Fruit fly (Drosophila melanogaster) whole organism, embryonic: ENCODE results near the gene CG6983.

ENCODE experiments used
- Ada2b ChIP-seq: fragments of 200-800 bp; sonication (Bioruptor generic); IDR thresholded peaks from 2 replicates; pipeline ENCODE4 v1.3.6; 2022; ENCODE audit warnings: missing biosample characterization, missing genetic modification characterization
- Atf3 ChIP-seq: fragments of 200-800 bp; sonication (Bioruptor generic); optimal IDR thresholded peaks from 3 replicates; lab custom pipeline; 2016; ENCODE audit warnings: missing biosample characterization, missing genetic modification characterization
- Atf6 ChIP-seq: fragments of 200-800 bp; sonication (Bioruptor generic); IDR thresholded peaks from 2 replicates; pipeline ENCODE4 v1.3.6; 2022; ENCODE audit warnings: missing biosample characterization, missing genetic modification characterization
- CG10209 ChIP-seq: fragments of 200-800 bp; sonication (Bioruptor generic); optimal IDR thresholded peaks from 3 replicates; lab custom pipeline; 2017; ENCODE audit warnings: missing biosample characterization, mild to moderate bottlenecking, missing genetic modification characterization, missing genetic modification reagents
- CG10366 ChIP-seq: fragments of 200-800 bp; sonication (Bioruptor generic); IDR thresholded peaks from 2 replicates; pipeline ENCODE4 v1.3.6; 2022; ENCODE audit warnings: missing biosample characterization, missing genetic modification characterization
- CG11398 ChIP-seq: fragments of 200-800 bp; sonication (Bioruptor generic); optimal IDR thresholded peaks from 2 replicates; lab custom pipeline; 2016; ENCODE audit warnings: missing biosample characterization, missing genetic modification characterization
- CG12391 ChIP-seq: fragments of 200-800 bp; sonication (Bioruptor generic); optimal IDR thresholded peaks from 3 replicates; lab custom pipeline; 2018; ENCODE audit warnings: missing biosample characterization, mild to moderate bottlenecking, missing genetic modification characterization, moderate library complexity
- CG14710 ChIP-seq: fragments of 200-800 bp; sonication (Bioruptor generic); optimal IDR thresholded peaks from 3 replicates; lab custom pipeline; 2019; ENCODE audit warnings: missing biosample characterization, mild to moderate bottlenecking, missing genetic modification characterization, moderate library complexity
- CG15601 ChIP-seq: fragments of 200-800 bp; sonication (Bioruptor generic); optimal IDR thresholded peaks from 3 replicates; lab custom pipeline; 2019; ENCODE audit warnings: missing biosample characterization, mild to moderate bottlenecking, missing genetic modification characterization, moderate library complexity
- CG2678 ChIP-seq: fragments of 200-800 bp; sonication (Bioruptor generic); optimal IDR thresholded peaks from 3 replicates; lab custom pipeline; 2019; ENCODE audit warnings: missing biosample characterization, mild to moderate bottlenecking, missing genetic modification characterization, moderate library complexity
- CG3163 ChIP-seq: fragments of 200-800 bp; sonication (Bioruptor generic); optimal IDR thresholded peaks from 3 replicates; lab custom pipeline; 2016; ENCODE audit warnings: missing biosample characterization, missing genetic modification characterization
- CG3407 ChIP-seq: fragments of 200-800 bp; sonication (Bioruptor generic); optimal IDR thresholded peaks from 2 replicates; lab custom pipeline; 2018; ENCODE audit warnings: missing biosample characterization, mild to moderate bottlenecking, missing genetic modification characterization
- CG34224 ChIP-seq: fragments of 200-800 bp; sonication (Bioruptor generic); IDR thresholded peaks from 3 replicates; pipeline ENCODE4 v1.3.6; 2022; ENCODE audit warnings: missing biosample characterization, missing genetic modification characterization; ENCODE audit not compliant: partially characterized antibody
- CG3995 ChIP-seq: fragments of 200-800 bp; sonication (Bioruptor generic); optimal IDR thresholded peaks from 3 replicates; lab custom pipeline; 2016; ENCODE audit warnings: missing biosample characterization, missing genetic modification characterization
- CG4854 ChIP-seq: fragments of 200-800 bp; sonication (Bioruptor generic); optimal IDR thresholded peaks from 2 replicates; lab custom pipeline; 2016; ENCODE audit warnings: missing biosample characterization, missing genetic modification characterization, inconsistent platforms
- CG6765 ChIP-seq: fragments of 200-800 bp; sonication (Bioruptor generic); optimal IDR thresholded peaks from 3 replicates; lab custom pipeline; 2017; ENCODE audit warnings: missing biosample characterization, mild to moderate bottlenecking, missing genetic modification characterization
- CG7357 ChIP-seq: fragments of 200-800 bp; sonication (Bioruptor generic); IDR thresholded peaks from 3 replicates; pipeline ENCODE4 v1.3.6; 2022; ENCODE audit warnings: missing biosample characterization, missing genetic modification characterization
- CG7963 ChIP-seq: fragments of 200-800 bp; sonication (Bioruptor generic); IDR thresholded peaks from 3 replicates; pipeline ENCODE4 v1.3.6; 2022; ENCODE audit warnings: missing biosample characterization, missing genetic modification characterization; ENCODE audit not compliant: partially characterized antibody
- CG8089 ChIP-seq: fragments of 200-800 bp; sonication (Bioruptor generic); optimal IDR thresholded peaks from 3 replicates; lab custom pipeline; 2016; ENCODE audit warnings: missing biosample characterization, missing genetic modification characterization
- CG8281 ChIP-seq: fragments of 200-800 bp; sonication (Bioruptor generic); optimal IDR thresholded peaks from 2 replicates; lab custom pipeline; 2018; ENCODE audit warnings: missing biosample characterization, mild to moderate bottlenecking, missing genetic modification characterization, moderate library complexity
- CG8765 ChIP-seq: fragments of 200-800 bp; sonication (Bioruptor generic); IDR thresholded peaks from 2 replicates; pipeline ENCODE4 v1.3.6; 2022; ENCODE audit warnings: missing biosample characterization, missing genetic modification characterization
- CG9609 ChIP-seq: fragments of 200-800 bp; sonication (Bioruptor generic); optimal IDR thresholded peaks from 3 replicates; lab custom pipeline; 2016; ENCODE audit warnings: missing biosample characterization, missing genetic modification characterization
- CG9817 ChIP-seq: fragments of 200-800 bp; sonication (Bioruptor generic); optimal IDR thresholded peaks from 2 replicates; lab custom pipeline; 2018; ENCODE audit warnings: missing biosample characterization, mild to moderate bottlenecking, missing genetic modification characterization, moderate library complexity
- CrebB ChIP-seq: fragments of 200-800 bp; sonication (Bioruptor generic); optimal IDR thresholded peaks from 3 replicates; lab custom pipeline; 2018; ENCODE audit warnings: missing biosample characterization, mild to moderate bottlenecking, missing genetic modification characterization
- Drgx ChIP-seq: fragments of 200-800 bp; sonication (Bioruptor generic); IDR thresholded peaks from 2 replicates; pipeline ENCODE4 v1.3.6; 2022; ENCODE audit warnings: missing biosample characterization, missing genetic modification characterization
- HmgZ ChIP-seq: fragments of 200-800 bp; sonication (Bioruptor generic); optimal IDR thresholded peaks from 2 replicates; lab custom pipeline; 2018; ENCODE audit warnings: missing biosample characterization, mild to moderate bottlenecking, missing genetic modification characterization
- Hmr ChIP-seq: fragments of 200-800 bp; sonication (Bioruptor generic); optimal IDR thresholded peaks from 3 replicates; lab custom pipeline; 2017; ENCODE audit warnings: mild to moderate bottlenecking, missing biosample characterization, missing genetic modification reagents, missing genetic modification characterization
- Hmx ChIP-seq: fragments of 200-800 bp; sonication (Bioruptor generic); optimal IDR thresholded peaks from 2 replicates; lab custom pipeline; 2016; ENCODE audit warnings: missing biosample characterization, missing genetic modification characterization
- Oaz ChIP-seq: fragments of 200-800 bp; sonication (Bioruptor generic); IDR thresholded peaks from 2 replicates; pipeline ENCODE4 v1.3.6; 2022; ENCODE audit warnings: missing biosample characterization, missing genetic modification characterization
- Opbp ChIP-seq: fragments of 200-800 bp; sonication (Bioruptor generic); IDR thresholded peaks from 3 replicates; pipeline ENCODE4 v1.3.6; 2022; ENCODE audit warnings: missing biosample characterization, missing genetic modification characterization; ENCODE audit not compliant: partially characterized antibody
- PHDP ChIP-seq: fragments of 200-800 bp; sonication (Bioruptor generic); optimal IDR thresholded peaks from 3 replicates; lab custom pipeline; 2018; ENCODE audit warnings: missing biosample characterization, mild to moderate bottlenecking, missing genetic modification characterization, moderate library complexity
- Side ChIP-seq: fragments of 200-800 bp; sonication (Bioruptor generic); optimal IDR thresholded peaks from 2 replicates; lab custom pipeline; 2016; ENCODE audit warnings: missing biosample characterization, missing genetic modification characterization
- Sin3A ChIP-seq: fragments of >200 bp; optimal IDR thresholded peaks from 2 replicates; lab custom pipeline; 2018
- YL-1 ChIP-seq: fragments of 200-800 bp; sonication (Bioruptor generic); optimal IDR thresholded peaks from 3 replicates; lab custom pipeline; 2017; ENCODE audit warnings: missing biosample characterization, mild to moderate bottlenecking, missing genetic modification characterization
- ato ChIP-seq: fragments of 200-800 bp; sonication (Bioruptor generic); IDR thresholded peaks from 2 replicates; pipeline ENCODE4 v1.3.6; 2022; ENCODE audit warnings: missing biosample characterization, missing genetic modification characterization; ENCODE audit not compliant: partially characterized antibody
- chinmo ChIP-seq: fragments of 200-800 bp; sonication (Bioruptor generic); IDR thresholded peaks from 4 replicates; pipeline ENCODE4 v1.3.6; 2022; ENCODE audit warnings: missing biosample characterization, missing genetic modification characterization; ENCODE audit not compliant: partially characterized antibody
- danr ChIP-seq: fragments of 200-800 bp; sonication (Bioruptor generic); IDR thresholded peaks from 2 replicates; pipeline ENCODE4 v1.3.6; 2022; ENCODE audit warnings: missing biosample characterization, missing genetic modification characterization
- exex ChIP-seq: fragments of 200-800 bp; sonication (Bioruptor generic); optimal IDR thresholded peaks from 4 replicates; lab custom pipeline; 2018; ENCODE audit warnings: missing biosample characterization, mild to moderate bottlenecking, missing genetic modification characterization, moderate library complexity
- fd102C ChIP-seq: fragments of 200-800 bp; sonication (Bioruptor generic); optimal IDR thresholded peaks from 2 replicates; lab custom pipeline; 2018; ENCODE audit warnings: missing biosample characterization, mild to moderate bottlenecking, missing genetic modification characterization, moderate library complexity
- gce ChIP-seq: fragments of 200-800 bp; sonication (Bioruptor generic); IDR thresholded peaks from 3 replicates; pipeline ENCODE4 v1.3.6; 2022; ENCODE audit warnings: missing biosample characterization, missing genetic modification characterization
- gt ChIP-seq: fragments of 200-800 bp; sonication (Bioruptor generic); IDR thresholded peaks from 2 replicates; pipeline ENCODE4 v1.3.6; 2022; ENCODE audit warnings: missing biosample characterization, missing genetic modification characterization
- lilli ChIP-seq: fragments of 200-800 bp; sonication (Bioruptor generic); optimal IDR thresholded peaks from 3 replicates; lab custom pipeline; 2016; ENCODE audit warnings: missing biosample characterization, missing genetic modification characterization
- pros ChIP-seq: fragments of 200-800 bp; sonication (Bioruptor generic); optimal IDR thresholded peaks from 3 replicates; lab custom pipeline; 2019; ENCODE audit warnings: missing biosample characterization, mild to moderate bottlenecking, missing genetic modification characterization, moderate library complexity
- seq ChIP-seq: fragments of 200-800 bp; sonication (Bioruptor generic); IDR thresholded peaks from 2 replicates; pipeline ENCODE4 v1.3.6; 2022; ENCODE audit warnings: missing biosample characterization, missing genetic modification characterization
- sr ChIP-seq: fragments of 200-800 bp; sonication (Bioruptor generic); IDR thresholded peaks from 3 replicates; pipeline ENCODE4 v1.3.6; 2022; ENCODE audit warnings: missing biosample characterization, missing genetic modification characterization
- ssp ChIP-seq: fragments of 200-800 bp; sonication (Bioruptor generic); IDR thresholded peaks from 2 replicates; pipeline ENCODE4 v1.3.6; 2022; ENCODE audit warnings: missing biosample characterization, missing genetic modification characterization
- tup ChIP-seq: fragments of 200-800 bp; sonication (Bioruptor generic); optimal IDR thresholded peaks from 2 replicates; lab custom pipeline; 2016; ENCODE audit warnings: missing biosample characterization, mild to moderate bottlenecking, missing genetic modification characterization, moderate library complexity
- zfh1 ChIP-seq: fragments of 200-800 bp; sonication (Bioruptor generic); IDR thresholded peaks from 3 replicates; pipeline ENCODE4 v1.3.6; 2022; ENCODE audit warnings: missing biosample characterization, missing genetic modification characterization

The CG6983 gene

DNA sequence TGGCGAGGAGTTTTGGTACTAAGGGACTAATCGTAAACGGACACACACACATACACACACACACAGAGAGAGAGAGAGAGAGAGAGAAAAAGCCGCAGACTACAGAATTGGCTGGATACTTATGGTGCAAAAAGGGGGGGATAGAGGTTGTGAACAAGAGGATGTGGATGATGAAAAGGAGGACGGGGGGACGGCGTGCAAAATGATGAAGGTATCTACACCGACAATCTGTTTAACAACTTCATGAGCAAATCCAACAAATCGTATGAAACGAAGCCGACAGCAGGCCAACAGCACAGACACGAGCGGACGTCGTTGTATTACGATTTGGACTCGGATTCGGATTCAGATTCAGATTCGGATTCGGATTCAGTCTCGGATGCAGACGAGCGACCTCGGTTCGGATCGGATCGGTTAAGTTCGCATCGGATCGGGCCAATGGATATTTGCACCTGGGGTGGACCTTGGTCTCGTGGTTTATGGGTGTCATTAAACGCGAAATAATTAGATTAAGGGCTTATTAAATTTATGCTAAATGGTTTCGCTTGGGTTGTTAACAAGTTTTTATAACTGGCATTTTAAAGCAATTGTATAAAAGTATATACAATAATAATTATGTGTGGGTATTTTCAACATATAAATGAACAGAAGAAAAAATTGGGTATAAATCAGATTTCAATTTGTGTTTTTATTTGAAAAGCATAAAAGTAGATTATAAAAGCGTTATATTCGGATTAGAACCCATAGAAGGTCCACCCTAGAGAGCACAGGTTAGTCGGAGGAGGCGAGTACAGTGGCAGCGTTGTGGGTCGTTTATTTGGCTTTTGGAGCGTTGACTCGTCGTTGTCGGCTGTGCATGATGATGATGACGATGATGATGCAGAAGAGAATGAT lies 6.1 kb upstream of the CG6983 start:
- TF ChIP-seq gt (GFP tag; lab: Robert Waterston, UW) (no peak), ssp (GFP tag; lab: Robert Waterston, UW) (peak; percentile 59), CG8765 (GFP tag; lab: Robert Waterston, UW) (peak; percentile 12; the same call in 1 of the 2 replicates), CG6765 (GFP tag; lab: Kevin White, UChicago) (peak; percentile 92), Ada2b (peak; percentile 67), CG7963 (GFP tag; lab: Robert Waterston, UW) (no peak), Drgx (GFP tag; lab: Robert Waterston, UW) (peak; percentile 93), CG3163 (GFP tag; lab: Kevin White, UChicago) (no peak), chinmo (0 out of 4 replicates have a peak, but pooled peaks have one; percentile 56), YL-1 (GFP tag; lab: Kevin White, UChicago) (peak; percentile 73), sr (GFP tag; lab: Robert Waterston, UW) (no peak), lilli (GFP tag; lab: Kevin White, UChicago) (peak; percentile 73), CG7357 (GFP tag; lab: Robert Waterston, UW) (peak; percentile 55; the same call in 1 of the 3 replicates), seq (GFP tag; lab: Robert Waterston, UW) (peak; percentile 84), danr (GFP tag; lab: Robert Waterston, UW) (no peak; the same call in 1 of the 2 replicates), CrebB (peak; percentile 70), CG11398 (no peak), PHDP (tag; lab: Kevin White, UChicago) (peak; percentile 92), CG8281 (tag; lab: Kevin White, UChicago) (peak; percentile 55), CG2678 (tag; lab: Kevin White, UChicago) (peak; percentile 96), Atf3 (no peak), CG3995 (GFP tag; lab: Kevin White, UChicago) (peak; percentile 55), CG14710 (tag; lab: Kevin White, UChicago) (peak; percentile 83), Sin3A (no peak), Oaz (GFP tag; lab: Robert Waterston, UW) (0 out of 2 replicates have a peak, but pooled peaks have one; percentile 49), Hmx (GFP tag; lab: Kevin White, UChicago) (peak; percentile 53), CG9609 (peak; percentile 17), CG12391 (peak; percentile 88), tup (GFP tag; lab: Kevin White, UChicago) (peak; percentile 44), CG3407 (GFP tag; lab: Kevin White, UChicago) (peak; percentile 80), HmgZ (tag; lab: Kevin White, UChicago) (peak; percentile 70), Atf6 (peak; percentile 90), pros (GFP tag; lab: Kevin White, UChicago) (peak; percentile 7), CG15601 (peak; percentile 81), gce (peak; percentile 66; the same call in 1 of the 3 replicates), zfh1 (GFP tag; lab: Robert Waterston, UW) (peak; percentile 68), CG10366 (peak; percentile 69), CG9817 (peak; percentile 76), CG34224 (no peak), fd102C (no peak), ato (GFP tag; lab: Robert Waterston, UW) (no peak), Hmr (GFP tag; lab: Kevin White, UChicago) (peak; percentile 95), CG8089 (GFP tag; lab: Kevin White, UChicago) (no peak), CG4854 (GFP tag; lab: Kevin White, UChicago) (peak; percentile 78), Side (GFP tag; lab: Kevin White, UChicago) (peak; percentile 63), Opbp (GFP tag; lab: Robert Waterston, UW) (no peak), exex (tag; lab: Kevin White, UChicago) (peak; percentile 82), CG10209 (peak; percentile 90)
